Worm (Caenorhabditis elegans) whole organism, late embryonic: ENCODE measurements around the gene unc-16.

Experiments used
- C08G9.2 ChIP-seq: sonication (generic microtip); optimal IDR thresholded peaks from 2 replicates; lab custom pipeline; 2016; ENCODE audit warnings: mild to moderate bottlenecking, missing genetic modification characterization, moderate library complexity, missing compliant biosample characterization
- F13H6.1 ChIP-seq: sonication (generic microtip); optimal IDR thresholded peaks from 2 replicates; lab custom pipeline; 2016; ENCODE audit warnings: missing genetic modification characterization, missing compliant biosample characterization
- T23F11.4 ChIP-seq: fragments of 200-800 bp; sonication (Bioruptor generic); optimal IDR thresholded peaks from 2 replicates; lab custom pipeline; 2018; ENCODE audit warnings: mild to moderate bottlenecking, missing genetic modification characterization, missing compliant biosample characterization
- Y22D7AL.16 ChIP-seq: sonication (generic microtip); optimal IDR thresholded peaks from 2 replicates; lab custom pipeline; 2016; ENCODE audit warnings: missing genetic modification characterization, missing compliant biosample characterization
- ama-1 ChIP-seq: fragments of 150-350 bp; optimal IDR thresholded peaks from 2 replicates; lab custom pipeline; 2014
- ceh-22 ChIP-seq: sonication (generic microtip); optimal IDR thresholded peaks from 2 replicates; lab custom pipeline; 2017; ENCODE audit warnings: missing biosample characterization, missing genetic modification characterization
- ceh-31 ChIP-seq: sonication (generic microtip); optimal IDR thresholded peaks from 2 replicates; lab custom pipeline; 2016; ENCODE audit warnings: missing genetic modification characterization, missing compliant biosample characterization
- ceh-9 ChIP-seq: sonication (generic microtip); optimal IDR thresholded peaks from 2 replicates; lab custom pipeline; 2016; ENCODE audit warnings: mild to moderate bottlenecking, missing genetic modification characterization, inconsistent platforms, missing compliant biosample characterization
- elt-4 ChIP-seq: sonication (generic microtip); optimal IDR thresholded peaks from 2 replicates; lab custom pipeline; 2016; ENCODE audit warnings: missing genetic modification characterization, missing compliant biosample characterization
- ets-4 ChIP-seq: sonication (generic microtip); optimal IDR thresholded peaks from 2 replicates; lab custom pipeline; 2016; ENCODE audit warnings: missing genetic modification characterization, missing compliant biosample characterization
- pqm-1 ChIP-seq: sonication (generic microtip); optimal IDR thresholded peaks from 2 replicates; lab custom pipeline; 2016; ENCODE audit warnings: missing genetic modification characterization, missing compliant biosample characterization
- tbx-2 ChIP-seq: sonication (generic microtip); optimal IDR thresholded peaks from 2 replicates; lab custom pipeline; 2016; ENCODE audit warnings: missing genetic modification characterization, missing compliant biosample characterization
- zip-5 ChIP-seq: sonication (generic microtip); optimal IDR thresholded peaks from 2 replicates; lab custom pipeline; 2016; ENCODE audit warnings: missing genetic modification characterization, missing compliant biosample characterization

DNA sequence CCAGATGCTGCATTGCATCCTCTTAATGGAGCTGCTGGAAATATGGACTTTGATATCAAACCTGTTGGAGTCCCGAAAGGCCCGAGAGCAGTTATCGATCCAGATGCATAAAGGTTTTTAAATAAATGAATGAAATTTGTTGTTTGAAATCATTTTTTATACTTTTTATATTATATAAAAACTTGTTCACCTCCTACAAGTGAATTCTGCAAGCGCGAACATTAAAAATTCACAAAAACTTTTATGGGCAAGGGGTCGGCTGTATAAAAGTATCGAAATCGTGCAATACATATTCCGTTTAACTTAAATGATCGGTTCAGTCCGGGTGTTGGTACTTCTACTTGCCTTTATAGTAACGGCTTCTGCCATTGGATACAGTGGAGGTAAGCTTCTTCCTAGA, 52.1 kb downstream of the unc-16 start, which contains the start of gene F58A4.1:
- TF ChIP-seq C08G9.2 (no peak), ama-1 (no peak), ceh-9 (tag; lab: Kevin White, UChicago) (no peak), T23F11.4 (GFP tag; lab: Kevin White, UChicago) (no peak), tbx-2 (tag; lab: Kevin White, UChicago) (no peak), F13H6.1 (tag; lab: Kevin White, UChicago) (no peak), pqm-1 (tag; lab: Kevin White, UChicago) (no peak), zip-5 (tag; lab: Kevin White, UChicago) (no peak), elt-4 (tag; lab: Kevin White, UChicago) (no peak), Y22D7AL.16 (tag; lab: Kevin White, UChicago) (no peak), ceh-22 (no peak), ceh-31 (tag; lab: Kevin White, UChicago) (no peak), ets-4 (tag; lab: Kevin White, UChicago) (no peak)
